Worm (Caenorhabditis elegans) whole organism, young adult: Measurements from ENCODE around the gene W06G6.2.

Experiments used
- B0261.1 ChIP-seq: sonication (generic microtip); optimal IDR thresholded peaks from 2 replicates; lab custom pipeline; 2016; ENCODE audit warnings: mild to moderate bottlenecking, missing genetic modification characterization, moderate library complexity, missing compliant biosample characterization
- B0336.3 ChIP-seq: fragments of 200-800 bp; sonication (Bioruptor generic); IDR thresholded peaks from 2 replicates; pipeline ENCODE4 v1.3.6; 2022; ENCODE audit warnings: missing genetic modification characterization, missing compliant biosample characterization
- C06A6.2 ChIP-seq: fragments of 200-800 bp; sonication (Bioruptor generic); conservative IDR thresholded peaks from 2 replicates; pipeline ENCODE4 v1.3.6; 2022; ENCODE audit warnings: missing genetic modification characterization, missing compliant biosample characterization
- D2030.7 ChIP-seq: fragments of 200-800 bp; sonication (Bioruptor generic); IDR thresholded peaks from 2 replicates; pipeline ENCODE4 v1.3.6; 2022; ENCODE audit warnings: missing genetic modification reagents, missing genetic modification characterization, missing compliant biosample characterization
- F52B5.7 ChIP-seq: sonication (generic microtip); optimal IDR thresholded peaks from 2 replicates; lab custom pipeline; 2016; ENCODE audit warnings: mild to moderate bottlenecking, missing genetic modification characterization, missing compliant biosample characterization
- T07F8.4 ChIP-seq: sonication (generic microtip); optimal IDR thresholded peaks from 2 replicates; lab custom pipeline; 2016; ENCODE audit warnings: mild to moderate bottlenecking, missing genetic modification characterization, moderate library complexity, missing compliant biosample characterization
- ZK185.1 ChIP-seq: sonication (generic microtip); optimal IDR thresholded peaks from 2 replicates; lab custom pipeline; 2016; ENCODE audit warnings: mild to moderate bottlenecking, missing genetic modification characterization, missing compliant biosample characterization; ENCODE audit not compliant: poor library complexity, severe bottlenecking
- atf-7 ChIP-seq: sonication (generic microtip); optimal IDR thresholded peaks from 2 replicates; lab custom pipeline; 2017; ENCODE audit warnings: mild to moderate bottlenecking, missing genetic modification characterization, missing compliant biosample characterization
- attf-5 ChIP-seq: fragments of 200-800 bp; sonication (Bioruptor generic); optimal IDR thresholded peaks from 2 replicates; lab custom pipeline; 2018; ENCODE audit warnings: mild to moderate bottlenecking, missing genetic modification characterization, missing compliant biosample characterization
- attf-6 ChIP-seq: fragments of 200-800 bp; sonication (Bioruptor generic); IDR thresholded peaks from 2 replicates; pipeline ENCODE4 v1.3.6; 2022; ENCODE audit warnings: missing genetic modification reagents, missing genetic modification characterization, missing compliant biosample characterization
- cebp-1 ChIP-seq, 2 experiments: fragments of 200-800 bp in 1 of 2; sonication (Bioruptor generic) in 1 of 2; sonication (generic microtip) in 1 of 2; IDR thresholded peaks in 1 of 2; optimal IDR thresholded peaks in 1 of 2; 2 replicates each; pipeline versions ENCODE4 v1.3.6 to Lab custom; 2017 to 2022; ENCODE audit warnings: missing compliant biosample characterization in 2 of 2, missing genetic modification characterization in 2 of 2, mild to moderate bottlenecking in 1 of 2, missing genetic modification reagents in 1 of 2, moderate library complexity in 1 of 2
- ceh-27 ChIP-seq: fragments of 200-800 bp; sonication (Bioruptor generic); optimal IDR thresholded peaks from 2 replicates; lab custom pipeline; 2018; ENCODE audit warnings: mild to moderate bottlenecking, missing genetic modification characterization, moderate library complexity, missing compliant biosample characterization
- ceh-79 ChIP-seq: sonication (generic microtip); optimal IDR thresholded peaks from 2 replicates; lab custom pipeline; 2017; ENCODE audit warnings: mild to moderate bottlenecking, missing genetic modification characterization, missing compliant biosample characterization
- dox-1 ChIP-seq: fragments of 200-800 bp; sonication (Bioruptor generic); IDR thresholded peaks from 2 replicates; pipeline ENCODE4 v1.3.6; 2022; ENCODE audit warnings: missing genetic modification reagents, missing genetic modification characterization, missing compliant biosample characterization
- gei-17 ChIP-seq: fragments of 200-800 bp; sonication (Bioruptor generic); optimal IDR thresholded peaks from 2 replicates; lab custom pipeline; 2018; ENCODE audit warnings: mild to moderate bottlenecking, missing genetic modification characterization, missing compliant biosample characterization
- hmg-1.2 ChIP-seq: fragments of 200-800 bp; sonication (Bioruptor generic); IDR thresholded peaks from 2 replicates; pipeline ENCODE4 v1.3.6; 2022; ENCODE audit warnings: missing genetic modification reagents, missing genetic modification characterization, missing compliant biosample characterization
- lag-1 ChIP-seq: fragments of 200-800 bp; sonication (Bioruptor generic); IDR thresholded peaks from 2 replicates; pipeline ENCODE4 v1.3.6; 2022; ENCODE audit warnings: missing genetic modification reagents, missing genetic modification characterization, missing compliant biosample characterization
- mcd-1 ChIP-seq: fragments of 200-800 bp; sonication (Bioruptor generic); IDR thresholded peaks from 2 replicates; pipeline ENCODE4 v1.3.6; 2022; ENCODE audit warnings: missing genetic modification reagents, missing genetic modification characterization, missing compliant biosample characterization
- mel-28 ChIP-seq: sonication (generic microtip); optimal IDR thresholded peaks from 2 replicates; lab custom pipeline; 2016; ENCODE audit warnings: borderline replicate concordance, mild to moderate bottlenecking, missing genetic modification characterization, missing compliant biosample characterization
- nfya-2 ChIP-seq: fragments of 200-800 bp; sonication (Bioruptor generic); IDR thresholded peaks from 2 replicates; pipeline ENCODE4 v1.3.6; 2022; ENCODE audit warnings: missing genetic modification reagents, missing genetic modification characterization, missing compliant biosample characterization
- nhr-80 ChIP-seq: sonication (generic microtip); optimal IDR thresholded peaks from 2 replicates; lab custom pipeline; 2016; ENCODE audit warnings: missing genetic modification characterization, missing compliant biosample characterization
- pbrm-1 ChIP-seq: fragments of 200-800 bp; sonication (Bioruptor generic); IDR thresholded peaks from 2 replicates; pipeline ENCODE4 v1.3.6; 2022; ENCODE audit warnings: missing genetic modification reagents, missing genetic modification characterization, missing compliant biosample characterization
- rpc-1 ChIP-seq, 2 experiments: fragments of 150-350 bp in 1 of 2; sonication (generic microtip) in 1 of 2; optimal IDR thresholded peaks; 2 replicates each; lab custom pipeline; 2014 to 2018; ENCODE audit warnings: missing biosample characterization in 1 of 2, missing genetic modification characterization in 1 of 2, missing genetic modification reagents in 1 of 2, missing genotype in 1 of 2
- snpc-1.1 ChIP-seq: sonication (generic microtip); optimal IDR thresholded peaks from 2 replicates; lab custom pipeline; 2017; ENCODE audit warnings: missing genetic modification characterization, mild to moderate bottlenecking, missing compliant biosample characterization, antibody characterized with exemption, moderate library complexity, missing genotype, missing genetic modification reagents; ENCODE audit not compliant: insufficient read depth
- snpc-1.3 ChIP-seq: sonication (generic microtip); optimal IDR thresholded peaks from 2 replicates; lab custom pipeline; 2017; ENCODE audit warnings: missing genetic modification characterization, mild to moderate bottlenecking, missing compliant biosample characterization, antibody characterized with exemption, moderate library complexity, missing genotype, missing genetic modification reagents; ENCODE audit not compliant: insufficient read depth
- snpc-3.4 ChIP-seq: sonication (generic microtip); optimal IDR thresholded peaks from 2 replicates; lab custom pipeline; 2017; ENCODE audit warnings: missing genetic modification characterization, mild to moderate bottlenecking, missing compliant biosample characterization, antibody characterized with exemption, moderate library complexity, missing genotype, missing genetic modification reagents
- snpc-4 ChIP-seq, 5 experiments: fragments of 150-350 bp in 1 of 5; sonication (generic microtip) in 4 of 5; optimal IDR thresholded peaks; 2 replicates each; lab custom pipeline; 2014 to 2018; ENCODE audit warnings: missing genetic modification characterization in 5 of 5, missing biosample characterization in 3 of 5, antibody characterized with exemption in 2 of 5, mild to moderate bottlenecking in 2 of 5, missing compliant biosample characterization in 2 of 5, missing genotype in 2 of 5, moderate library complexity in 2 of 5, missing genetic modification reagents in 1 of 5
- unc-130 ChIP-seq: sonication (generic microtip); optimal IDR thresholded peaks from 2 replicates; lab custom pipeline; 2016; ENCODE audit warnings: missing genetic modification reagents, missing genetic modification characterization, missing compliant biosample characterization
- zfh-2 ChIP-seq: fragments of 200-800 bp; sonication (Bioruptor generic); conservative IDR thresholded peaks from 2 replicates; pipeline ENCODE4 v1.3.6; 2022; ENCODE audit warnings: missing genetic modification reagents, missing genetic modification characterization, missing compliant biosample characterization
- ztf-18 ChIP-seq: sonication (generic microtip); optimal IDR thresholded peaks from 2 replicates; lab custom pipeline; 2016; ENCODE audit warnings: missing genotype, mild to moderate bottlenecking, missing genetic modification characterization, missing compliant biosample characterization
- ztf-22 ChIP-seq: fragments of 200-800 bp; sonication (Bioruptor generic); optimal IDR thresholded peaks from 2 replicates; lab custom pipeline; 2018; ENCODE audit warnings: mild to moderate bottlenecking, missing genetic modification characterization, moderate library complexity, missing compliant biosample characterization
- ztf-26 ChIP-seq: sonication (generic microtip); optimal IDR thresholded peaks from 2 replicates; lab custom pipeline; 2017; ENCODE audit warnings: missing genetic modification characterization, missing compliant biosample characterization
- ztf-3 ChIP-seq: fragments of 200-800 bp; sonication (Bioruptor generic); optimal IDR thresholded peaks from 2 replicates; lab custom pipeline; 2018; ENCODE audit warnings: mild to moderate bottlenecking, missing genetic modification characterization, missing compliant biosample characterization

Gene W06G6.2

DNA sequence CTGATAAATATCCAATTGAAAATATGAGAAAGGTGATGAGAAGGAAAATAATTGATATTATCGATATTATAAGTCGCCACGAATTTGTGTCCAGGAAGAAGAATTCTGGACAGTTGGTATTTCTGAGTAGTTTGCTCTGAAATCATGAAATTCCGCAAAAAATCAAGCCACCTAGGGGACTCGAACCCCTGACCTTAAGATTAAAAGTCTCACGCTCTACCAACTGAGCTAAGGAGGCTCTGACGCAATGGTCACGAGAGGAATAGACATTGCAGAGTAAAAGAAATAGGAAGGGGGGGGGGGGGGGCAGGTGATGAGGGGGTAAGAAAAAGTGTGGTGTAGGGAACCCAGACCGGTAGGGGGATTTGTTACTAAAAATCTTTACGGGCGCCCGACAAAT, 7.2 kb upstream of the W06G6.2 start (continued):
- no peak for TF ChIP-seq ZK185.1 (tag; lab: Kevin White, UChicago)
- peak; percentile 79 for TF ChIP-seq attf-6
- TF ChIP-seq ceh-79 = no peak
- no peak for TF ChIP-seq snpc-3.4 (tag; lab: Kevin White, UChicago)
- peak; percentile 29 for TF ChIP-seq attf-5
- no peak for TF ChIP-seq snpc-4 (GFP tag; optimal IDR thresholded peaks at IDR 0.05; lab: Kevin White, UChicago)
- TF ChIP-seq snpc-4 (tag; optimal IDR thresholded peaks at IDR 0.05; lab: Kevin White, UChicago) = peak in 2 of 4 experiments; percentile 1 to 58
- TF ChIP-seq snpc-1.3 (tag; lab: Kevin White, UChicago) = no peak
- 0 out of 2 replicates have a peak, but pooled peaks have one; percentile 43 for TF ChIP-seq lag-1
- no peak for TF ChIP-seq gei-17 (GFP tag; lab: Kevin White, UChicago)
- TF ChIP-seq B0336.3 = no peak
- TF ChIP-seq ceh-27 = peak; percentile 18
- TF ChIP-seq hmg-1.2 (GFP tag; lab: Robert Waterston, UW) = peak; percentile 28; the same call in 1 of the 2 replicates
- TF ChIP-seq snpc-1.1 = no peak
- peak; percentile 82 for TF ChIP-seq B0261.1 (tag; lab: Kevin White, UChicago)
- no peak for TF ChIP-seq ztf-26 (tag; lab: Kevin White, UChicago)
- no peak; the same call in 1 of the 2 replicates for TF ChIP-seq mcd-1 (GFP tag; lab: Robert Waterston, UW)
- no peak for TF ChIP-seq cebp-1 (GFP tag; IDR thresholded peaks at IDR 0.05; lab: Robert Waterston, UW)
- no peak for TF ChIP-seq cebp-1 (tag; optimal IDR thresholded peaks at IDR 0.05; lab: Kevin White, UChicago)
- TF ChIP-seq T07F8.4 (tag; lab: Kevin White, UChicago) = no peak

ce11 chrV:16622754-16623261, 6.3 kb upstream of the W06G6.2 start, which contains the start of gene Y70C5A.2:
TSS of gene Y70C5A.2 (minus strand) at chrV:16623211.
- no peak for TF ChIP-seq F52B5.7 (tag; lab: Kevin White, UChicago)
- TF ChIP-seq attf-6 = 0 out of 2 replicates have a peak, but pooled peaks have one; percentile 51
- no peak for TF ChIP-seq nfya-2 (GFP tag; lab: Robert Waterston, UW)
- no peak for TF ChIP-seq rpc-1 (optimal IDR thresholded peaks at IDR 0.05; lab: Kevin White, UChicago)
- peak; percentile 21 for TF ChIP-seq rpc-1 (tag; optimal IDR thresholded peaks at IDR 0.05; lab: Kevin White, UChicago)
- no peak for TF ChIP-seq ztf-3 (GFP tag; lab: Kevin White, UChicago)
- TF ChIP-seq ztf-18 (tag; lab: Kevin White, UChicago) = no peak
- TF ChIP-seq D2030.7 (GFP tag; lab: Robert Waterston, UW) = peak; percentile 35; the same call in 1 of the 2 replicates
- peak; percentile 10; the same call in 1 of the 2 replicates for TF ChIP-seq dox-1 (GFP tag; lab: Robert Waterston, UW)
- peak; percentile 80 for TF ChIP-seq pbrm-1 (GFP tag; lab: Robert Waterston, UW)
- TF ChIP-seq atf-7 = no peak
- TF ChIP-seq mel-28 (tag; lab: Kevin White, UChicago) = no peak
- no peak for TF ChIP-seq ztf-26 (tag; lab: Kevin White, UChicago)
- no peak for TF ChIP-seq unc-130 (GFP tag; lab: Kevin White, UChicago)
- no peak for TF ChIP-seq lag-1
- TF ChIP-seq ztf-22 = no peak
- TF ChIP-seq zfh-2 (GFP tag; lab: Robert Waterston, UW) = peak; percentile 52
- TF ChIP-seq C06A6.2 = no peak

DNA sequence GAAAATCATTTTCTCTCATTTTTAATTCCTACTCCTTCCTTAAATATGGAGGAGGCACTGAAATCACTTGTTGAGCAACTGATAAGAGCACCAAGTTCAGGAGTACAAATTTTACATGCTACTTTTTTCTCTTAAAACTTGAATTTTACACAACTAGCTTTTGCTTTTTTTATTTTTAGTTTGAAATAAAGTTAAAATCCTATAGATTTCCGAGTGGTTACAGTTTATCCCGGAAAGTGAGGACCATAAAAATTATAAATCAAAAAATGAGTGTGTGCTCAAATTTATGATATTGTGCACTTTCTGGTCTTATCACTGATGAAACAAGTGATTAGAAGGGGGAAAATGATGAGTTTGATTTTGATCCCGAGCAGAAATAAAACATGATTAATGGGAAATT, 1.1 kb upstream of the W06G6.2 start, which contains the start of gene oac-53:
oac-53 (minus strand) TSS at position 9 of the 400 bp plus-strand sequence.
- TF ChIP-seq ztf-18 (tag; lab: Kevin White, UChicago) = no peak
- TF ChIP-seq nhr-80 (tag; lab: Kevin White, UChicago) = peak; percentile 59
- TF ChIP-seq ceh-79 = no peak
- TF ChIP-seq, all 124 proteins: peak for 1
